Worm (Caenorhabditis elegans): ENCODE results near the gene ccpp-6.
A peak's percentile ranks its signal among the peaks of the same experiment; 100 is the strongest.

The ccpp-6 gene

DNA sequence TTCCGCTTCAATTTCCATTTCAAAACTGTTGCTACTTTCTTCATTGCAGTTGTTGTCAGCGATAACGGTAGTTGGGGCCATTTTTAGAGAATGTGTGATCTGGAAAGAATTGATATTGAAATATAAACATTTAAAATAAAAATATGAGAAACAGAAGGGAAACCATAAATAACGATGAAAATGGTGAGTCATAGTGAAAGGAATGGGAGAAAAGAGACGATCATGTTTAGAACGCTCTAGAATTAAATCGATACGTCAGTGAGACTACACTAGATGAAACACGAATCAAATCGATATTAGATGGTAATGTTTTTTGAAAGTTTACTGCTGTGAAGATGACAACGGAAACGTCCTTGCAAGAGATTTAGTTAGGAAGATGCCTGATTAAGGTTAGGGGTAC lies 21.8 kb upstream of the ccpp-6 start, which contains the start of the genes EEED8.12 and EEED8.4:
Gene EEED8.12, minus strand, starts transcription at position 101 of the 400 bp plus-strand sequence.
Gene EEED8.4, plus strand, starts transcription at position 396 of the 400 bp plus-strand sequence.
- TF ChIP-seq ceh-18 (tag; optimal IDR thresholded peaks at IDR 0.05) (no peak), ceh-24 (tag; optimal IDR thresholded peaks at IDR 0.05) (no peak), Y22D7AL.16 (tag; optimal IDR thresholded peaks at IDR 0.05) (no peak), pqm-1 (tag; optimal IDR thresholded peaks at IDR 0.05) (no peak), sox-4 (tag; optimal IDR thresholded peaks at IDR 0.05) (no peak), fax-1 (tag; optimal IDR thresholded peaks at IDR 0.05) (no peak), ceh-14 (tag; optimal IDR thresholded peaks at IDR 0.05) (no peak), nhr-11 (tag; optimal IDR thresholded peaks at IDR 0.05) (no peak), nhr-232 (tag; optimal IDR thresholded peaks at IDR 0.05) (no peak), zip-5 (tag; optimal IDR thresholded peaks at IDR 0.05) (no peak), ceh-31 (tag; optimal IDR thresholded peaks at IDR 0.05) (no peak), unc-55 (GFP tag; optimal IDR thresholded peaks at IDR 0.05) (no peak), gmeb-2 (tag; optimal IDR thresholded peaks at IDR 0.05) (no peak), pax-1 (tag; optimal IDR thresholded peaks at IDR 0.05) (no peak), elt-2 (tag; optimal IDR thresholded peaks at IDR 0.05) (no peak)

DNA sequence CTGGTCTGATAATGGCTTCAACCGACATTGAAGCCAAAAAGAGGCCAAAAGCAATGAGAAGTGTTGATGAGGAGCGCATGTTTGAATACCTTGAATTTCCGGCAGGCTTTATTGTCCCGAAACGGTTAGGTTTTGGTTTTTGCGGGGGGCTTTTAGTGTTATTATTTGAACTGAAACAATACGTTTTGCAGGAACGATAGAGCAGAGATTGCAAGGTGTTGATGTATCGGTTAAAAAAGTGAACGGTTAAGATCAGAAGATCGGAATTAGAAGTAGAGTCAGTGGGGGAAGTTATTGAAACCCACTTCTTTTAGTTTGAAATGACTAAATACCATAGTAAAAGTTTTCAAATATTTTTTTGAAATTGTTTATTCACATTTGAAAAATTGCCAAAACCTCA lies 20.4 kb upstream of the ccpp-6 start, which contains the start of gene clec-141:
Gene clec-141, minus strand, starts transcription at position 101 of the 400 bp plus-strand sequence.
- TF ChIP-seq ttx-3 (tag; optimal IDR thresholded peaks at IDR 0.05) (no peak), unc-55 (GFP tag; optimal IDR thresholded peaks at IDR 0.05) (no peak), sox-4 (tag; optimal IDR thresholded peaks at IDR 0.05) (no peak), lin-11 (tag; optimal IDR thresholded peaks at IDR 0.05) (no peak), ceh-19 (GFP tag; optimal IDR thresholded peaks at IDR 0.05) (no peak), ceh-2 (tag; optimal IDR thresholded peaks at IDR 0.05) (no peak), rnt-1 (tag; optimal IDR thresholded peaks at IDR 0.05) (no peak), C08G9.2 (tag; optimal IDR thresholded peaks at IDR 0.05) (no peak), ceh-18 (tag; optimal IDR thresholded peaks at IDR 0.05) (no peak)

ce11 chrII:5399201-5399600 lies 12.1 kb upstream of the ccpp-6 start, which contains the start of gene mog-5:
mog-5 (plus strand) TSS chrII:5399538.
- TF ChIP-seq ama-1 (optimal IDR thresholded peaks at IDR 0.05) (no peak), dmd-4 (tag; optimal IDR thresholded peaks at IDR 0.05; ENCODE audit: borderline replicate concordance) (no peak), ceh-9 (tag; optimal IDR thresholded peaks at IDR 0.05) (no peak), ceh-45 (GFP tag; IDR thresholded peaks at IDR 0.05) (no peak), zip-5 (tag; optimal IDR thresholded peaks at IDR 0.05) (peak; percentile 13), sox-2 (GFP tag; IDR thresholded peaks at IDR 0.05) (no peak; the same call in 1 of the 2 replicates), sox-4 (tag; optimal IDR thresholded peaks at IDR 0.05) (peak; percentile 55), pag-3 (tag; optimal IDR thresholded peaks at IDR 0.05; ENCODE audit: borderline replicate concordance) (no peak), dve-1 (tag; optimal IDR thresholded peaks at IDR 0.05) (no peak), fax-1 (tag; optimal IDR thresholded peaks at IDR 0.05) (peak; percentile 14), Y22D7AL.16 (tag; optimal IDR thresholded peaks at IDR 0.05) (no peak), C38D4.7 (GFP tag; optimal IDR thresholded peaks at IDR 0.05) (peak; percentile 38), npax-4 (tag; optimal IDR thresholded peaks at IDR 0.05) (no peak), hlh-8 (tag; optimal IDR thresholded peaks at IDR 0.05) (peak; percentile 27), pha-4 (tag; optimal IDR thresholded peaks at IDR 0.05) (no peak), F13H6.1 (tag; optimal IDR thresholded peaks at IDR 0.05) (peak; percentile 31), K09A11.1 (tag; optimal IDR thresholded peaks at IDR 0.05; ENCODE audit: insufficient read depth) (peak; percentile 82), lim-6 (tag; optimal IDR thresholded peaks at IDR 0.05) (no peak), pat-9 (tag; optimal IDR thresholded peaks at IDR 0.05) (peak; percentile 30), pha-2 (tag; optimal IDR thresholded peaks at IDR 0.05) (peak; percentile 32), elt-2 (tag; optimal IDR thresholded peaks at IDR 0.05) (no peak), unc-3 (GFP tag; conservative IDR thresholded peaks at IDR 0.05) (no peak), unc-3 (tag; optimal IDR thresholded peaks at IDR 0.05) (no peak), tbx-2 (tag; optimal IDR thresholded peaks at IDR 0.05) (peak; percentile 50), ahr-1 (tag; optimal IDR thresholded peaks at IDR 0.05) (no peak), unc-55 (GFP tag; optimal IDR thresholded peaks at IDR 0.05) (no peak), hlh-6 (tag; optimal IDR thresholded peaks at IDR 0.05) (no peak), nhr-232 (tag; optimal IDR thresholded peaks at IDR 0.05) (peak; percentile 50), nfya-1 (tag; optimal IDR thresholded peaks at IDR 0.05) (peak; percentile 32), che-1 (tag; optimal IDR thresholded peaks at IDR 0.05) (peak; percentile 21), ceh-2 (tag; optimal IDR thresholded peaks at IDR 0.05) (peak; percentile 5), ceh-34 (tag; optimal IDR thresholded peaks at IDR 0.05) (no peak), ets-4 (tag; optimal IDR thresholded peaks at IDR 0.05) (no peak), fkh-6 (tag; optimal IDR thresholded peaks at IDR 0.05) (no peak), hlh-13 (GFP tag; optimal IDR thresholded peaks at IDR 0.05) (no peak), hlh-15 (tag; optimal IDR thresholded peaks at IDR 0.05) (no peak)

Data from whole organism, late embryonic.